Worm (Caenorhabditis elegans) whole organism, L4 larva: ENCODE results near the gene nlp-16.

Experiments
- F49E8.2 ChIP-seq: sonication (generic microtip); optimal IDR thresholded peaks from 2 replicates; lab custom pipeline; 2016; ENCODE audit warnings: missing compliant biosample characterization, mild to moderate bottlenecking, missing genetic modification characterization, borderline replicate concordance
- R02D3.7 ChIP-seq: fragments of 150-350 bp; sonication (generic microtip); optimal IDR thresholded peaks from 3 replicates; lab custom pipeline; 2014; ENCODE audit warnings: missing biosample characterization, missing genetic modification characterization
- T20F7.1 ChIP-seq: fragments of 200-800 bp; sonication (Bioruptor generic); optimal IDR thresholded peaks from 2 replicates; lab custom pipeline; 2018; ENCODE audit warnings: mild to moderate bottlenecking, missing genetic modification characterization, missing compliant biosample characterization
- T26A8.4 ChIP-seq: fragments of 200-800 bp; sonication (Bioruptor generic); IDR thresholded peaks from 2 replicates; pipeline ENCODE4 v1.3.6; 2022; ENCODE audit warnings: missing genetic modification characterization, missing compliant biosample characterization
- Y105C5A.15 ChIP-seq: fragments of 200-800 bp; sonication (Bioruptor generic); IDR thresholded peaks from 2 replicates; pipeline ENCODE4 v1.3.6; 2022; ENCODE audit warnings: missing genetic modification characterization, missing compliant biosample characterization
- Y5F2A.4 ChIP-seq: fragments of 200-800 bp; sonication (Bioruptor generic); optimal IDR thresholded peaks from 2 replicates; lab custom pipeline; 2018; ENCODE audit warnings: mild to moderate bottlenecking, missing genetic modification characterization, missing compliant biosample characterization
- Y75B8A.6 ChIP-seq: fragments of 200-800 bp; sonication (Bioruptor generic); IDR thresholded peaks from 2 replicates; pipeline ENCODE4 v1.3.6; 2022; ENCODE audit warnings: missing genetic modification reagents, missing genetic modification characterization, missing compliant biosample characterization
- aha-1 ChIP-seq: fragments of 150-350 bp; peaks from one replicate; lab custom pipeline; 2014; ENCODE audit warnings: missing biosample characterization, missing genetic modification characterization
- arid-1 ChIP-seq: fragments of 200-800 bp; sonication (Bioruptor generic); conservative IDR thresholded peaks from 2 replicates; pipeline ENCODE4 v1.3.6; 2022; ENCODE audit warnings: missing genetic modification reagents, missing genetic modification characterization, missing compliant biosample characterization
- ceh-20 ChIP-seq: fragments of 200-800 bp; sonication (Bioruptor generic); IDR thresholded peaks from 2 replicates; pipeline ENCODE4 v1.3.6; 2022; ENCODE audit warnings: missing genetic modification reagents, missing genetic modification characterization, missing compliant biosample characterization
- ceh-28 ChIP-seq: fragments of 150-350 bp; optimal IDR thresholded peaks from 2 replicates; lab custom pipeline; 2014; ENCODE audit warnings: missing biosample characterization, missing genetic modification reagents, missing genetic modification characterization
- ceh-32 ChIP-seq: sonication (generic microtip); optimal IDR thresholded peaks from 2 replicates; lab custom pipeline; 2016; ENCODE audit warnings: mild to moderate bottlenecking, missing genetic modification characterization, missing compliant biosample characterization; ENCODE audit not compliant: poor library complexity
- ceh-82 ChIP-seq: sonication (generic microtip); optimal IDR thresholded peaks from 2 replicates; lab custom pipeline; 2017; ENCODE audit warnings: missing biosample characterization, missing genetic modification characterization
- daf-16 ChIP-seq, 3 experiments: sonication (generic microtip); optimal IDR thresholded peaks; 2 replicates each; lab custom pipeline; 2016 to 2017; ENCODE audit warnings: missing genetic modification characterization in 3 of 3, missing genetic modification reagents in 3 of 3, mild to moderate bottlenecking in 2 of 3, missing compliant biosample characterization in 2 of 3, missing biosample characterization in 1 of 3, moderate library complexity in 1 of 3
- hif-1 ChIP-seq, 2 experiments: sonication (generic microtip); optimal IDR thresholded peaks; 2 replicates each; lab custom pipeline; 2016 to 2017; ENCODE audit warnings: missing compliant biosample characterization in 2 of 2, missing genetic modification characterization in 2 of 2, missing genetic modification reagents in 2 of 2, missing genotype in 2 of 2, mild to moderate bottlenecking in 1 of 2
- lim-7 ChIP-seq: fragments of 200-800 bp; sonication (Bioruptor generic); IDR thresholded peaks from 2 replicates; pipeline ENCODE4 v1.3.6; 2022; ENCODE audit warnings: missing genetic modification characterization, missing compliant biosample characterization
- lin-1 ChIP-seq: fragments of 200-800 bp; sonication (Bioruptor generic); IDR thresholded peaks from 2 replicates; pipeline ENCODE4 v1.3.6; 2022; ENCODE audit warnings: missing genetic modification reagents, missing genetic modification characterization, missing compliant biosample characterization
- lin-13 ChIP-seq: fragments of 150-350 bp; optimal IDR thresholded peaks from 2 replicates; lab custom pipeline; 2014; ENCODE audit warnings: missing biosample characterization, missing genetic modification reagents, missing genetic modification characterization
- lin-29 ChIP-seq: fragments of 200-800 bp; sonication (Bioruptor generic); IDR thresholded peaks from 2 replicates; pipeline ENCODE4 v1.3.6; 2022; ENCODE audit warnings: missing genetic modification reagents, missing genetic modification characterization, missing compliant biosample characterization
- lin-38 ChIP-seq: fragments of 200-800 bp; sonication (Bioruptor generic); IDR thresholded peaks from 2 replicates; pipeline ENCODE4 v1.3.6; 2022; ENCODE audit warnings: missing genetic modification reagents, missing genetic modification characterization, missing compliant biosample characterization
- lin-39 ChIP-seq: fragments of 150-350 bp; optimal IDR thresholded peaks from 2 replicates; lab custom pipeline; 2014; ENCODE audit warnings: missing biosample characterization, missing genetic modification reagents, missing genetic modification characterization
- mep-1 ChIP-seq: fragments of 150-350 bp; sonication (generic microtip); optimal IDR thresholded peaks from 3 replicates; lab custom pipeline; 2014; ENCODE audit warnings: missing biosample characterization, missing genetic modification characterization
- mxl-3 ChIP-seq: fragments of 200-800 bp; sonication (Bioruptor generic); optimal IDR thresholded peaks from 2 replicates; lab custom pipeline; 2018; ENCODE audit warnings: mild to moderate bottlenecking, missing genetic modification characterization, missing compliant biosample characterization
- nhr-111 ChIP-seq: fragments of 200-800 bp; sonication (Bioruptor generic); optimal IDR thresholded peaks from 2 replicates; lab custom pipeline; 2018; ENCODE audit warnings: mild to moderate bottlenecking, missing genetic modification characterization, missing compliant biosample characterization
- nhr-42 ChIP-seq: fragments of 200-800 bp; sonication (Bioruptor generic); IDR thresholded peaks from 2 replicates; pipeline ENCODE4 v1.3.6; 2022; ENCODE audit warnings: missing genetic modification characterization, missing compliant biosample characterization
- nhr-77 ChIP-seq: fragments of 150-350 bp; optimal IDR thresholded peaks from 2 replicates; lab custom pipeline; 2014; ENCODE audit warnings: missing biosample characterization, missing genetic modification characterization
- sdz-12 ChIP-seq: fragments of 200-800 bp; sonication (Bioruptor generic); optimal IDR thresholded peaks from 2 replicates; lab custom pipeline; 2018; ENCODE audit warnings: mild to moderate bottlenecking, missing genetic modification characterization, missing compliant biosample characterization
- skn-1 ChIP-seq: fragments of 150-350 bp; optimal IDR thresholded peaks from 2 replicates; lab custom pipeline; 2014; ENCODE audit warnings: missing biosample characterization, missing genetic modification characterization
- tra-1 ChIP-seq: fragments of 200-800 bp; sonication (Bioruptor generic); IDR thresholded peaks from 2 replicates; pipeline ENCODE4 v1.3.6; 2022; ENCODE audit warnings: missing genetic modification reagents, missing genetic modification characterization, missing compliant biosample characterization
- unc-62 ChIP-seq, 3 experiments: fragments of 150-350 bp in 1 of 3; sonication (generic microtip); optimal IDR thresholded peaks in 2 of 3; peaks in 1 of 3; 1 replicate in 1 of 3; 2 replicates in 2 of 3; lab custom pipeline; 2014 to 2017; ENCODE audit warnings: missing biosample characterization in 3 of 3, missing genetic modification characterization in 3 of 3, missing genetic modification reagents in 3 of 3, missing genotype in 1 of 3
- ztf-11 ChIP-seq: fragments of 150-350 bp; optimal IDR thresholded peaks from 2 replicates; lab custom pipeline; 2014; ENCODE audit warnings: missing biosample characterization, missing genetic modification characterization
- ztf-7 ChIP-seq: fragments of 150-350 bp; optimal IDR thresholded peaks from 2 replicates; lab custom pipeline; 2014; ENCODE audit warnings: missing biosample characterization, missing genetic modification characterization

The nlp-16 gene

DNA sequence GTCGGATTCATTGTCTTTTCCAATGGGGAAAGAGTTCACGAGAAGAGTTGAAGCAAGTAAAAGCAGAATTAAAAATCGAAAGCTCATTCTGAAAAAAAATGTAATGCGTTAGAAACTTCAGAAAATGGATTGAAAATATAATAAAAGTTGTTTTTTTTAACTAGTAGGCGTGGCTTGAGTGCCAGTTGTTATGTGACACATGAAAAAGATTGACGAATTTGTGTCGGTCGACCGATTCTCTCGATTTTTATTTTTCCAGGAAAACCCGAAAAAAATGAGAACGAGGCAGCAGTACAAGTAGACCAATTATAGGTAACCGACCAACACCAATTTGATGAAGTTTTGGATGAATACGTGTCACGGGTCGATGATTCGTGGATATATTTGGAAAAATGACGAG, at the start of gene nlp-16:
TSS of gene nlp-16 (minus strand) at position 101 of the 400 bp plus-strand sequence.
- TF ChIP-seq lin-29 (GFP tag; lab: Robert Waterston, UW): no peak
- TF ChIP-seq lin-38 (GFP tag; lab: Robert Waterston, UW): no peak
- TF ChIP-seq tra-1: no peak
- no peak for TF ChIP-seq mep-1
- no peak for TF ChIP-seq arid-1 (GFP tag; lab: Robert Waterston, UW)
- no peak for TF ChIP-seq ceh-32 (tag; lab: Kevin White, UChicago)
- no peak for TF ChIP-seq sdz-12 (GFP tag; lab: Kevin White, UChicago)
- no peak for TF ChIP-seq T20F7.1 (GFP tag; lab: Kevin White, UChicago)
- TF ChIP-seq Y105C5A.15 (GFP tag; lab: Robert Waterston, UW): no peak
- no peak for TF ChIP-seq Y75B8A.6 (GFP tag; lab: Robert Waterston, UW)
- TF ChIP-seq ceh-82 (tag; lab: Kevin White, UChicago): no peak
- no peak for TF ChIP-seq mxl-3
- no peak for TF ChIP-seq ztf-7 (tag; lab: Kevin White, UChicago)
- no peak for TF ChIP-seq hif-1 (tag; optimal IDR thresholded peaks at IDR 0.05; lab: Kevin White, UChicago)

DNA sequence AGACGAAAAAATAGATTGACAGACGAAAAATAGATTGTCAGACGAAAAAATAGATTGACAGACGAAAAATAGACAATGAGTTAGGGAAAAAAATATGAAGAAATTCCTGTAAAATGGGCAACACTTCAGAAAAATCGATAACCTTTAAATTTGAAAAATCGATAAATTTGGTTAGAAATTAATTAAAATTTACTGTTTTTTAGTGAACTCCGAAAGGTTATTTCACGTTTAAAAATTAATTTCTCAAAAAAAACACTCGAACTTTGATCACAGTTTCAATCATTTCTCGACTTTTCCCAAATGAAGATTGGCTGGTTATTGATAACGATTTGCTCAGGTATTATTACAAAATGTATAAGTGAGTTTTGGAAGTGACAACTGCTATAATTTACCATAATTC, 47.8 kb upstream of the nlp-16 start, which contains the start of gene csp-2:
TSS of gene csp-2 (plus strand) at position 301 of the 400 bp plus-strand sequence.
- TF ChIP-seq lin-13 (no peak), nhr-42 (GFP tag; lab: Robert Waterston, UW) (no peak), ztf-11 (no peak), ceh-82 (tag; lab: Kevin White, UChicago) (no peak), ceh-28 (tag; lab: Kevin White, UChicago) (peak; percentile 23), mxl-3 (no peak), ceh-20 (GFP tag; lab: Robert Waterston, UW) (no peak), F49E8.2 (no peak)
- TF ChIP-seq, all 104 proteins: peak for 1

DNA sequence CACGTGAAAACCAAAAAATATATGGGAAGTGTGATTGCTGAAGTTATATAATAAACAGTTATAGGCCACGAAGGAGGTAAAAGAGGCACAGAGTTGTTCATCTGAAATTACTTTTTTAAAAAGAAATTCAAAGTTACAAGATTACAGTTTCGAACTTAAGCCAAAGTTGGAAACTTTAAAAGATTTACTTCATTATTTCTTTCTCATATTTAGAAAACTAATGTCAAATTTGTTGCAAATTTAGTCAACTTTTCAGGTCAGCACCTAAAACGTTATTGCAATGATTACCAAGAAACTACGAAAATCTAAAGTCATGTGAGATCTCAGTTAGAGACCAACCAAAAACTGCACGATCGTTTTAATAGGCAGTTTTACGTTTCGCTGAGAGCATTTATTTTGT, 44.0 kb upstream of the nlp-16 start, which contains the start of gene srv-25:
TSS of gene srv-25 (minus strand) at position 101 of the 400 bp plus-strand sequence.
- TF ChIP-seq nhr-77 (tag; lab: Kevin White, UChicago) (no peak), ceh-28 (tag; lab: Kevin White, UChicago) (no peak), lim-7 (GFP tag; lab: Robert Waterston, UW) (no peak), lin-1 (GFP tag; lab: Robert Waterston, UW) (no peak), skn-1 (tag; lab: Kevin White, UChicago) (no peak)

DNA sequence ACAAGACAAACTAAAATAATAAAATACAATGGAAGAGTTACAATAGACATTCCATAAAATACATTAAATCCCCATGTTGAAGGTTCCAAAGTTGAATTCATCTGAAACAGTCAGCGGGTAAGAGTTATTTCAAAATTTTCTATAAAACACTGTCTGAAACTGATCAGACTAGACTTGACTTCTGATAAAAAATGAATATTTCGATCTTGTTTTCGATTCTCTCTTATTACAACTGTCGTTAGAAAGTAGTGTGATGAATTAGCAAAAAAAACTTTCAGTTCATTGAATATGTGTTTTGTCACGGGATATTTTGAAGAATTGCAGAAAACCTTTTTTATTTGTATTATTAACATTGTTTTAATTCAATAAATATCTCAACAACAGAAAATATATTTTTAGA, 42.1 kb upstream of the nlp-16 start, which contains the start of gene srv-26:
TSS of gene srv-26 (minus strand) at position 101 of the 400 bp plus-strand sequence.
- TF ChIP-seq aha-1: no peak
- no peak for TF ChIP-seq nhr-111 (GFP tag; lab: Kevin White, UChicago)
- no peak for TF ChIP-seq daf-16 (GFP tag; optimal IDR thresholded peaks at IDR 0.05; lab: Kevin White, UChicago)
- no peak for TF ChIP-seq daf-16 (tag; optimal IDR thresholded peaks at IDR 0.05; lab: Kevin White, UChicago)
- TF ChIP-seq lin-39 (tag; lab: Kevin White, UChicago): no peak
- TF ChIP-seq R02D3.7 (tag; lab: Kevin White, UChicago): no peak
- TF ChIP-seq ceh-20 (GFP tag; lab: Robert Waterston, UW): no peak
- TF ChIP-seq Y5F2A.4 (GFP tag; lab: Kevin White, UChicago): no peak

DNA sequence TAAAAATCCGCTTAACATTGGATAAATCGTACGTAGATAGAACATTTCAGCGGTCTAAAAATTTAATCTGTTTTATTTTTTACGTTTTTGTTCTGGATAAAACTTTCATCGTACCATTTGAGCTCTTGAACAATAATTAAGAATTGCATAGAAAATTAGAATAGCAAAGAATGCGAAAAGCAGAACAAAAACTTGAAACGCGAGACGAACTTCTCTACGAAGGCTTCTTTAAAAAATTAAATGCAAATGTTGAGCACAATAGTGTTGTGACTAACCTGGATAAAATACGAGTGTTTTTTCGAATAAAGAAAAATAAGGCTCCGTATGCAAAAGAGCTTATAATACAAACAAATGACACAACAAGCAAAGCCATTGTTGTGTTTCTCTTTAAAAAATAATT, 39.9 kb upstream of the nlp-16 start:
- no peak for TF ChIP-seq ceh-28 (tag; lab: Kevin White, UChicago)
- TF ChIP-seq T26A8.4 (GFP tag; lab: Robert Waterston, UW): no peak
- TF ChIP-seq unc-62 (GFP tag; optimal IDR thresholded peaks at IDR 0.05 in 1 of 2; lab: Kevin White, UChicago): peak in 1 of 2 experiments; percentile 96
- no peak for TF ChIP-seq unc-62 (tag; optimal IDR thresholded peaks at IDR 0.05; lab: Kevin White, UChicago)
